Worm (Caenorhabditis elegans) whole organism, L1 larva: ENCODE measurements around the gene ribo-1.

Experiments
- dpl-1 ChIP-seq, 3 experiments: fragments of 150-350 bp in 2 of 3; sonication (generic microtip) in 1 of 3; optimal IDR thresholded peaks; 2 replicates each; lab custom pipeline; 2014 to 2017; ENCODE audit warnings: missing biosample characterization in 3 of 3, missing genetic modification characterization in 3 of 3, missing genetic modification reagents in 3 of 3
- dsc-1 ChIP-seq: sonication (generic microtip); optimal IDR thresholded peaks from 2 replicates; lab custom pipeline; 2016; ENCODE audit warnings: mild to moderate bottlenecking, missing genetic modification characterization, missing compliant biosample characterization
- hpl-2 ChIP-seq: fragments of 150-350 bp; optimal IDR thresholded peaks from 2 replicates; lab custom pipeline; 2014; ENCODE audit warnings: missing biosample characterization, missing genetic modification reagents, missing genetic modification characterization
- lin-13 ChIP-seq: fragments of 150-350 bp; optimal IDR thresholded peaks from 2 replicates; lab custom pipeline; 2014; ENCODE audit warnings: missing biosample characterization, missing genetic modification reagents, missing genetic modification characterization
- tbx-2 ChIP-seq: sonication (generic microtip); optimal IDR thresholded peaks from 2 replicates; lab custom pipeline; 2016; ENCODE audit warnings: missing genetic modification characterization, missing compliant biosample characterization

ce11 chrIV:6923070-6923469, 12.6 kb downstream of the ribo-1 start, which contains the start of gene T22D1.1:
- no peak for TF ChIP-seq lin-13 (GFP tag; lab: Kevin White, UChicago)
- TF ChIP-seq tbx-2 (tag; lab: Kevin White, UChicago), result no peak
- TF ChIP-seq dpl-1 (GFP tag; optimal IDR thresholded peaks at IDR 0.05; lab: Kevin White, UChicago), result no peak
- no peak for TF ChIP-seq dsc-1
- no peak for TF ChIP-seq hpl-2 (GFP tag; lab: Kevin White, UChicago)
